Worm (Caenorhabditis elegans) whole organism, L3 larva: ENCODE measurements around the gene ins-13.
A peak's percentile ranks its signal among the peaks of the same experiment; 100 is the strongest.

ENCODE experiments used
- R02D3.7 ChIP-seq: fragments of 150-350 bp; optimal IDR thresholded peaks from 2 replicates; lab custom pipeline; 2014; ENCODE audit warnings: missing biosample characterization, missing genetic modification characterization
- ZK546.5 ChIP-seq: sonication (generic microtip); optimal IDR thresholded peaks from 2 replicates; lab custom pipeline; 2017; ENCODE audit warnings: missing biosample characterization, missing genetic modification characterization
- aly-2 ChIP-seq: fragments of 150-350 bp; optimal IDR thresholded peaks from 2 replicates; lab custom pipeline; 2014; ENCODE audit warnings: missing biosample characterization, missing genetic modification characterization
- ama-1 ChIP-seq: fragments of 150-350 bp; optimal IDR thresholded peaks from 2 replicates; lab custom pipeline; 2018
- ceh-16 ChIP-seq: sonication (generic microtip); optimal IDR thresholded peaks from 2 replicates; lab custom pipeline; 2017; ENCODE audit warnings: missing biosample characterization, missing genetic modification characterization
- ceh-28 ChIP-seq: fragments of 150-350 bp; optimal IDR thresholded peaks from 2 replicates; lab custom pipeline; 2014; ENCODE audit warnings: missing biosample characterization, missing genetic modification reagents, missing genetic modification characterization
- ceh-9 ChIP-seq: sonication (generic microtip); optimal IDR thresholded peaks from 2 replicates; lab custom pipeline; 2018; ENCODE audit warnings: missing biosample characterization, missing genetic modification characterization
- daf-12 ChIP-seq: fragments of 150-350 bp; optimal IDR thresholded peaks from 2 replicates; lab custom pipeline; 2014; ENCODE audit warnings: missing biosample characterization, missing genetic modification reagents, missing genetic modification characterization
- egl-5 ChIP-seq: fragments of 150-350 bp; optimal IDR thresholded peaks from 2 replicates; lab custom pipeline; 2017; ENCODE audit warnings: missing biosample characterization, missing genetic modification reagents, missing genetic modification characterization, inconsistent platforms
- elt-1 ChIP-seq: fragments of 150-350 bp; optimal IDR thresholded peaks from 2 replicates; lab custom pipeline; 2014; ENCODE audit warnings: missing biosample characterization, missing genetic modification characterization
- elt-2 ChIP-seq: sonication (generic microtip); optimal IDR thresholded peaks from 2 replicates; lab custom pipeline; 2016; ENCODE audit warnings: missing genetic modification reagents, mild to moderate bottlenecking, missing genetic modification characterization, missing compliant biosample characterization
- elt-3 ChIP-seq, 3 experiments: fragments of 150-350 bp in 1 of 3; sonication (generic microtip) in 2 of 3; optimal IDR thresholded peaks; 2 replicates in 2 of 3; 4 replicates in 1 of 3; lab custom pipeline; 2014 to 2017; ENCODE audit warnings: missing biosample characterization in 3 of 3, missing genetic modification characterization in 3 of 3
- eor-1 ChIP-seq, 2 experiments: fragments of 150-350 bp; optimal IDR thresholded peaks; 2 replicates each; lab custom pipeline; 2014 to 2018; ENCODE audit warnings: missing biosample characterization in 2 of 2, missing genetic modification characterization in 2 of 2
- fkh-10 ChIP-seq: sonication (generic microtip); optimal IDR thresholded peaks from 2 replicates; lab custom pipeline; 2017; ENCODE audit warnings: missing biosample characterization, missing genetic modification reagents, missing genetic modification characterization
- fkh-2 ChIP-seq: fragments of 150-350 bp; optimal IDR thresholded peaks from 2 replicates; lab custom pipeline; 2014; ENCODE audit warnings: missing biosample characterization, missing genetic modification reagents, missing genetic modification characterization
- hmg-11 ChIP-seq: sonication (generic microtip); optimal IDR thresholded peaks from 2 replicates; lab custom pipeline; 2016; ENCODE audit warnings: missing genetic modification characterization, missing compliant biosample characterization
- lin-15B ChIP-seq: fragments of 150-350 bp; optimal IDR thresholded peaks from 2 replicates; lab custom pipeline; 2014; ENCODE audit warnings: missing biosample characterization, missing genetic modification characterization
- lin-39 ChIP-seq: fragments of 150-350 bp; optimal IDR thresholded peaks from 2 replicates; lab custom pipeline; 2018; ENCODE audit warnings: missing biosample characterization, missing genetic modification reagents, missing genetic modification characterization
- lsy-12 ChIP-seq: sonication (generic microtip); optimal IDR thresholded peaks from 2 replicates; lab custom pipeline; 2016; ENCODE audit warnings: mild to moderate bottlenecking, missing genetic modification characterization, missing compliant biosample characterization
- mdl-1 ChIP-seq: fragments of 150-350 bp; optimal IDR thresholded peaks from 2 replicates; lab custom pipeline; 2014; ENCODE audit warnings: missing biosample characterization, missing genetic modification characterization
- mml-1 ChIP-seq: fragments of 150-350 bp; sonication (generic microtip); optimal IDR thresholded peaks from 3 replicates; lab custom pipeline; 2014; ENCODE audit warnings: missing biosample characterization, missing genetic modification characterization
- nhr-12 ChIP-seq: fragments of 150-350 bp; optimal IDR thresholded peaks from 2 replicates; lab custom pipeline; 2014; ENCODE audit warnings: missing biosample characterization, missing genetic modification characterization
- nhr-23 ChIP-seq: fragments of 150-350 bp; optimal IDR thresholded peaks from 2 replicates; lab custom pipeline; 2014; ENCODE audit warnings: missing biosample characterization, missing genetic modification reagents, missing genetic modification characterization
- nhr-237 ChIP-seq: fragments of 150-350 bp; optimal IDR thresholded peaks from 2 replicates; lab custom pipeline; 2014; ENCODE audit warnings: missing biosample characterization, missing genetic modification characterization
- nhr-25 ChIP-seq: sonication (generic microtip); optimal IDR thresholded peaks from 2 replicates; lab custom pipeline; 2017; ENCODE audit warnings: missing biosample characterization, missing genetic modification characterization
- nhr-28 ChIP-seq: fragments of 150-350 bp; optimal IDR thresholded peaks from 2 replicates; lab custom pipeline; 2014; ENCODE audit warnings: missing biosample characterization, missing genetic modification characterization
- nhr-67 ChIP-seq: fragments of 150-350 bp; optimal IDR thresholded peaks from 2 replicates; lab custom pipeline; 2014; ENCODE audit warnings: missing biosample characterization, missing genetic modification characterization
- nhr-76 ChIP-seq: fragments of 150-350 bp; sonication (generic microtip); optimal IDR thresholded peaks from 5 replicates; lab custom pipeline; 2014; ENCODE audit warnings: missing biosample characterization, missing genetic modification characterization
- pha-4 ChIP-seq: fragments of 150-350 bp; optimal IDR thresholded peaks from 2 replicates; lab custom pipeline; 2014; ENCODE audit warnings: missing biosample characterization, missing genetic modification reagents, missing genetic modification characterization
- pqm-1 ChIP-seq: fragments of 150-350 bp; optimal IDR thresholded peaks from 2 replicates; lab custom pipeline; 2017; ENCODE audit warnings: missing biosample characterization, missing genetic modification characterization, inconsistent platforms
- sea-2 ChIP-seq: fragments of 150-350 bp; sonication (generic microtip); optimal IDR thresholded peaks from 4 replicates; lab custom pipeline; 2014; ENCODE audit warnings: missing biosample characterization, missing genetic modification reagents, missing genetic modification characterization
- skn-1 ChIP-seq: fragments of 150-350 bp; optimal IDR thresholded peaks from 2 replicates; lab custom pipeline; 2014; ENCODE audit warnings: missing biosample characterization, missing genetic modification characterization
- snpc-4 ChIP-seq: fragments of 150-350 bp; optimal IDR thresholded peaks from 2 replicates; lab custom pipeline; 2014; ENCODE audit warnings: missing biosample characterization, missing genetic modification characterization
- tbx-2 ChIP-seq: sonication (generic microtip); optimal IDR thresholded peaks from 2 replicates; lab custom pipeline; 2016; ENCODE audit warnings: mild to moderate bottlenecking, missing genetic modification characterization, missing compliant biosample characterization
- unc-62 ChIP-seq: fragments of 150-350 bp; sonication (generic microtip); optimal IDR thresholded peaks from 4 replicates; lab custom pipeline; 2014; ENCODE audit warnings: missing biosample characterization, missing genetic modification reagents, missing genetic modification characterization
- zag-1 ChIP-seq: fragments of 150-350 bp; optimal IDR thresholded peaks from 2 replicates; lab custom pipeline; 2014; ENCODE audit warnings: missing biosample characterization, missing genetic modification characterization
- ztf-4 ChIP-seq: fragments of 150-350 bp; optimal IDR thresholded peaks from 2 replicates; lab custom pipeline; 2014; ENCODE audit warnings: missing biosample characterization, missing genetic modification characterization

ins-13 gene

ce11 chrII:5561392-5561791, 16.7 kb upstream of the ins-13 start, which contains the start of gene C17C3.3:
Gene C17C3.3 (plus strand): TSS chrII:5561737.
- peak; percentile 88 for TF ChIP-seq elt-2 (tag; lab: Kevin White, UChicago)
- peak; percentile 67 for TF ChIP-seq pqm-1 (tag; lab: Kevin White, UChicago)
- TF ChIP-seq pha-4 (tag; lab: Kevin White, UChicago) = peak; percentile 46
- TF ChIP-seq fkh-2 (tag; lab: Kevin White, UChicago) = no peak

- TF ChIP-seq nhr-237 (tag; lab: Kevin White, UChicago) (no peak), daf-12 (no peak), lin-15B (no peak), R02D3.7 (tag; lab: Kevin White, UChicago) (no peak), pqm-1 (tag; lab: Kevin White, UChicago) (peak; percentile 76), nhr-12 (tag; lab: Kevin White, UChicago) (no peak), egl-5 (tag; lab: Kevin White, UChicago) (no peak), skn-1 (tag; lab: Kevin White, UChicago) (no peak), elt-2 (tag; lab: Kevin White, UChicago) (peak; percentile 95), ama-1 (lab: Kevin White, UChicago) (no peak)
These were observed 12.5 kb upstream of the ins-13 start for ce11 chrII:5557134-5557533.

- no peak for TF ChIP-seq eor-1 (tag; optimal IDR thresholded peaks at IDR 0.05; lab: Kevin White, UChicago)
- TF ChIP-seq skn-1 (tag; lab: Kevin White, UChicago) = no peak
- TF ChIP-seq ama-1 (lab: Kevin White, UChicago) = no peak
- TF ChIP-seq elt-2 (tag; lab: Kevin White, UChicago) = no peak
- no peak for TF ChIP-seq lin-39
- TF ChIP-seq ceh-9 (tag; lab: Kevin White, UChicago) = no peak
- TF ChIP-seq zag-1 (tag; lab: Kevin White, UChicago) = no peak
- no peak for TF ChIP-seq hmg-11 (tag; lab: Kevin White, UChicago)
- TF ChIP-seq lsy-12 (tag; lab: Kevin White, UChicago) = no peak
- TF ChIP-seq pha-4 (tag; lab: Kevin White, UChicago) = no peak
- TF ChIP-seq nhr-76 (tag; lab: Kevin White, UChicago) = no peak
- no peak for TF ChIP-seq nhr-25 (tag; lab: Kevin White, UChicago)
- TF ChIP-seq pqm-1 (tag; lab: Kevin White, UChicago) = no peak
- no peak for TF ChIP-seq unc-62 (GFP tag; lab: Kevin White, UChicago)
These were observed 11.8 kb upstream of the ins-13 start, which contains the start of gene ins-11 for ce11 chrII:5556431-5556830. Gene ins-11 (plus strand): TSS chrII:5556731.

ce11 chrII:5555522-5555921, 10.9 kb upstream of the ins-13 start:
- TF ChIP-seq elt-2 (tag; lab: Kevin White, UChicago) (peak; percentile 72), ama-1 (lab: Kevin White, UChicago) (no peak)

ce11 chrII:5554788-5555187, 10.1 kb upstream of the ins-13 start:
- TF ChIP-seq nhr-28 (tag; lab: Kevin White, UChicago) (no peak), pqm-1 (tag; lab: Kevin White, UChicago) (peak; percentile 24), sea-2 (GFP tag; lab: Kevin White, UChicago) (no peak), elt-2 (tag; lab: Kevin White, UChicago) (peak; percentile 33)

- TF ChIP-seq ceh-28 = no peak
- no peak for TF ChIP-seq aly-2 (tag; lab: Kevin White, UChicago)
- no peak for TF ChIP-seq mml-1 (tag; lab: Kevin White, UChicago)
- TF ChIP-seq zag-1 (tag; lab: Kevin White, UChicago) = no peak
- no peak for TF ChIP-seq ZK546.5 (tag; lab: Kevin White, UChicago)
- no peak for TF ChIP-seq fkh-10
- TF ChIP-seq snpc-4 = no peak
- TF ChIP-seq nhr-23 (tag; lab: Kevin White, UChicago) = no peak
- TF ChIP-seq ceh-16 (tag; lab: Kevin White, UChicago) = no peak
- TF ChIP-seq ztf-4 (tag; lab: Kevin White, UChicago) = no peak
- TF ChIP-seq mdl-1 (tag; lab: Kevin White, UChicago) = no peak
- TF ChIP-seq elt-1 = no peak
- no peak for TF ChIP-seq elt-3 (tag; optimal IDR thresholded peaks at IDR 0.05; lab: Kevin White, UChicago)
- no peak for TF ChIP-seq tbx-2 (tag; lab: Kevin White, UChicago)
- no peak for TF ChIP-seq unc-62 (GFP tag; lab: Kevin White, UChicago)
- TF ChIP-seq nhr-67 (tag; lab: Kevin White, UChicago) = no peak
- TF ChIP-seq egl-5 (tag; lab: Kevin White, UChicago) = no peak
- TF ChIP-seq, all 47 proteins: peak for 0
These were observed 9.7 kb upstream of the ins-13 start, which contains the start of gene ins-12 for ce11 chrII:5554317-5554716. Gene ins-12 (plus strand): TSS chrII:5554617.
